Fruit fly (Drosophila melanogaster): ENCODE results near the gene lectin-28C.

The lectin-28C gene

dm6 chr2L:7899949-7900348, 43.1 kb downstream of the lectin-28C start (continued):
- TF ChIP-seq CG8119 (GFP tag; IDR thresholded peaks at IDR 0.05) (peak; percentile 97), Hr38 (GFP tag; optimal IDR thresholded peaks at IDR 0.05) (peak; percentile 35), Blimp-1 (GFP tag; optimal IDR thresholded peaks at IDR 0.05) (peak; percentile 61), CG6854 (GFP tag; optimal IDR thresholded peaks at IDR 0.05) (peak; percentile 89), dsx (GFP tag; optimal IDR thresholded peaks at IDR 0.05; ENCODE audit: poor library complexity, severe bottlenecking) (peak; percentile 97), net (GFP tag; optimal IDR thresholded peaks at IDR 0.05) (peak; percentile 94), Eip93F (GFP tag; optimal IDR thresholded peaks at IDR 0.05) (no peak), ss (GFP tag; optimal IDR thresholded peaks at IDR 0.05) (peak; percentile 95 to 96), Ets96B (tag; optimal IDR thresholded peaks at IDR 0.05) (peak; percentile 97), CG8319 (GFP tag; optimal IDR thresholded peaks at IDR 0.05) (peak; percentile 89), salr (GFP tag; optimal IDR thresholded peaks at IDR 0.05) (peak; percentile 93 to 95), CG31627 (GFP tag; optimal IDR thresholded peaks at IDR 0.05) (peak; percentile 84), fd85E (GFP tag; optimal IDR thresholded peaks at IDR 0.05) (peak; percentile 86), lz (GFP tag; optimal IDR thresholded peaks at IDR 0.05) (peak; percentile 88)

dm6 chr2L:7901833-7902232, 45.0 kb downstream of the lectin-28C start:
- TF ChIP-seq topi (GFP tag; optimal IDR thresholded peaks at IDR 0.05) (no peak), CG34406 (GFP tag; optimal IDR thresholded peaks at IDR 0.05) (no peak), achi (GFP tag; optimal IDR thresholded peaks at IDR 0.05) (no peak), CG31627 (GFP tag; optimal IDR thresholded peaks at IDR 0.05) (no peak), vri (GFP tag; optimal IDR thresholded peaks at IDR 0.05) (no peak), dac (GFP tag; optimal IDR thresholded peaks at IDR 0.05) (no peak), Met (GFP tag; optimal IDR thresholded peaks at IDR 0.05) (no peak), fd59A (GFP tag; optimal IDR thresholded peaks at IDR 0.05) (no peak), Eip78C (GFP tag) (no peak), CG6163 (GFP tag; IDR thresholded peaks at IDR 0.05) (0 out of 3 replicates have a peak, but pooled peaks have one; percentile 10), CG8319 (GFP tag; optimal IDR thresholded peaks at IDR 0.05) (no peak), Hr39 (GFP tag; optimal IDR thresholded peaks at IDR 0.05) (no peak), salr (GFP tag; optimal IDR thresholded peaks at IDR 0.05) (no peak), dsx (GFP tag; optimal IDR thresholded peaks at IDR 0.05; ENCODE audit: poor library complexity, severe bottlenecking) (peak; percentile 86), svp (GFP tag) (no peak)

- TF ChIP-seq Lpt (GFP tag; optimal IDR thresholded peaks at IDR 0.05) (no peak), fd85E (GFP tag; optimal IDR thresholded peaks at IDR 0.05) (no peak), esn (GFP tag; optimal IDR thresholded peaks at IDR 0.05) (peak; percentile 74), Smox (GFP tag; optimal IDR thresholded peaks at IDR 0.05) (peak; percentile 68), eg (GFP tag; IDR thresholded peaks at IDR 0.05) (no peak), CG11294 (GFP tag; IDR thresholded peaks at IDR 0.05) (no peak), CG31627 (GFP tag; optimal IDR thresholded peaks at IDR 0.05) (peak; percentile 33), CG6854 (GFP tag; optimal IDR thresholded peaks at IDR 0.05) (peak; percentile 33), Ets96B (tag; optimal IDR thresholded peaks at IDR 0.05) (peak; percentile 57), Met (GFP tag; optimal IDR thresholded peaks at IDR 0.05) (peak; percentile 84), CG8119 (GFP tag; IDR thresholded peaks at IDR 0.05) (no peak), CG7368 (GFP tag; optimal IDR thresholded peaks at IDR 0.05) (no peak), CG8319 (GFP tag; optimal IDR thresholded peaks at IDR 0.05) (peak; percentile 3), ss (GFP tag; optimal IDR thresholded peaks at IDR 0.05) (peak in 1 of 2 experiments; percentile 50), CG10669 (GFP tag; optimal IDR thresholded peaks at IDR 0.05) (peak; percentile 25), CG8632 (GFP tag; optimal IDR thresholded peaks at IDR 0.05) (peak; percentile 34), lz (GFP tag; optimal IDR thresholded peaks at IDR 0.05) (peak; percentile 53), net (GFP tag; optimal IDR thresholded peaks at IDR 0.05) (peak; percentile 3), salr (GFP tag; optimal IDR thresholded peaks at IDR 0.05) (no peak), spab (GFP tag; optimal IDR thresholded peaks at IDR 0.05) (peak; percentile 59), Blimp-1 (GFP tag; optimal IDR thresholded peaks at IDR 0.05) (peak; percentile 36), CG1621 (tag; optimal IDR thresholded peaks at IDR 0.05) (no peak), CG11902 (GFP tag; optimal IDR thresholded peaks at IDR 0.05) (no peak), CG10631 (GFP tag; optimal IDR thresholded peaks at IDR 0.05) (no peak), fkh (GFP tag; optimal IDR thresholded peaks at IDR 0.05) (no peak), Gug (GFP tag; IDR thresholded peaks at IDR 0.05) (no peak), pdm3 (GFP tag; optimal IDR thresholded peaks at IDR 0.05) (peak; percentile 31), svp (GFP tag) (peak; percentile 89), CG32006 (GFP tag; optimal IDR thresholded peaks at IDR 0.05) (no peak), CG3032 (tag; optimal IDR thresholded peaks at IDR 0.05) (peak; percentile 57), acj6 (GFP tag; optimal IDR thresholded peaks at IDR 0.05) (peak; percentile 11), CG6792 (GFP tag; optimal IDR thresholded peaks at IDR 0.05) (peak; percentile 5), Eip78C (GFP tag) (peak; percentile 88), Sox15 (GFP tag; optimal IDR thresholded peaks at IDR 0.05) (no peak), cyc (GFP tag; optimal IDR thresholded peaks at IDR 0.05) (peak; percentile 48)
Observed at dm6 chr2L:7909327-7909804, 52.5 kb downstream of the lectin-28C start.

All from whole organism, prepupa.